Worm (Caenorhabditis elegans): ENCODE data around the gene lgc-54.

DNA sequence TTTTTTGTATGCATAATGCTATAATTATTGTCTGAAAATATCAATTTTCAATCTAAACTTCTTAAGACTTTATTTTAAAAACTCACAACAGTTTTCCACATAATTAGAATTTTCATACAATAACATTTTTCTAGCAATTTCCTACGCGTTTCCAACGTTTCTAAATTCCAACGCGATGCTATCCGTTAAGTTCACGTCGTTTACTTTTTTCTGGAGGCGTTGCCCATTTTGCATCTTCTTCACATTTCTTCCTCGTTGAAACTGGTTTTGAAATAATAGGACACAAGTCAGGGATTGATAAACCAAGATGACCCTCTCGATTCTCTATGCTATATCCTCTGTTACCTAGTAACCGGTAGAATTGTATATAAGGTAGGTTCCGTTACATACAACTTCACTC, 11.2 kb downstream of the lgc-54 start, which contains the start of the genes T15B7.14 and col-143:
- TF ChIP-seq K12H6.12 (tag; optimal IDR thresholded peaks at IDR 0.05) = no peak
- no peak for TF ChIP-seq tlf-1 (GFP tag; optimal IDR thresholded peaks at IDR 0.05)
- no peak for TF ChIP-seq unc-130 (GFP tag; optimal IDR thresholded peaks at IDR 0.05)
- no peak for TF ChIP-seq nfya-1 (tag; optimal IDR thresholded peaks at IDR 0.05; ENCODE audit: borderline replicate concordance, insufficient read depth)
- no peak for TF ChIP-seq repo-1 (tag; optimal IDR thresholded peaks at IDR 0.05)
